Worm (Caenorhabditis elegans): ENCODE data around the gene C56G2.15.

C56G2.15 gene

ce11 chrIII:6352459-6352858 lies 15.2 kb downstream of the C56G2.15 start:
- TF ChIP-seq zag-1 (tag; optimal IDR thresholded peaks at IDR 0.05) = peak; percentile 65
- no peak for TF ChIP-seq ztf-4 (tag; optimal IDR thresholded peaks at IDR 0.05)
- peak; percentile 52 for TF ChIP-seq sma-9 (GFP tag; optimal IDR thresholded peaks at IDR 0.05)
- no peak for TF ChIP-seq sma-9 (tag; optimal IDR thresholded peaks at IDR 0.05)
- peak; percentile 18 for TF ChIP-seq nhr-6 (tag; optimal IDR thresholded peaks at IDR 0.05)
- TF ChIP-seq nhr-25 (tag; optimal IDR thresholded peaks at IDR 0.05) = no peak
- peak; percentile 33 for TF ChIP-seq crh-2 (tag; optimal IDR thresholded peaks at IDR 0.05)
- no peak for TF ChIP-seq ceh-16 (tag; optimal IDR thresholded peaks at IDR 0.05)
- TF ChIP-seq lin-13 (GFP tag; optimal IDR thresholded peaks at IDR 0.05) = no peak
- TF ChIP-seq F13H6.1 (tag; optimal IDR thresholded peaks at IDR 0.05) = peak; percentile 47
- TF ChIP-seq sem-4 (tag; optimal IDR thresholded peaks at IDR 0.05) = peak; percentile 42
- TF ChIP-seq C34F6.9 (tag; optimal IDR thresholded peaks at IDR 0.05) = peak; percentile 66
- TF ChIP-seq gmeb-1 (tag; optimal IDR thresholded peaks at IDR 0.05) = no peak
- TF ChIP-seq unc-55 (GFP tag; optimal IDR thresholded peaks at IDR 0.05) = peak; percentile 34
- peak; percentile 30 for TF ChIP-seq nhr-129 (tag; optimal IDR thresholded peaks at IDR 0.05)
- TF ChIP-seq skn-1 (tag; optimal IDR thresholded peaks at IDR 0.05) = no peak
- TF ChIP-seq lsy-2 (tag; optimal IDR thresholded peaks at IDR 0.05) = peak in 1 of 2 experiments; percentile 43
- peak; percentile 27 for TF ChIP-seq ama-1 (optimal IDR thresholded peaks at IDR 0.05)

DNA sequence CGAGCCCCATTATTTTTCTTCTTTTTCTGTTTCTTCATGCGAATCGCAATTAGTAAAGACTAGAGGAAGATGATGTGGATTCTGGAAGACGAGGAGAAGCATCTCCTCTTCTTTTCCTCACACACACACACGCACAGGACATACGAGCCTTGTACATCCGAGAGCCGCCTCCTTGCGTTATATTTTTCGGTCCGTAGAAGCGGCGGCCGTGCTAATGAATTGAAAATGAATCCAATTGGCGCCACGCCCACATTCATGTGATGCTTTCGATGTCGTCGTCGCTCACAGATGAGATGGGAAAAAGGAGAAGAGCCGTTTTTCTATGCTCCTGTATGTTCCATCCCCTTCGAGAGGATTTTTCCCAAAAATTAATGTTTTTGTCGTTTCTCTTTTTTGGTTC lies 16.3 kb downstream of the C56G2.15 start:
- no peak for TF ChIP-seq mdl-1 (tag; optimal IDR thresholded peaks at IDR 0.05)
- peak; percentile 24 for TF ChIP-seq nhr-129 (tag; optimal IDR thresholded peaks at IDR 0.05)
- no peak for TF ChIP-seq nhr-6 (tag; optimal IDR thresholded peaks at IDR 0.05)
- peak; percentile 58 for TF ChIP-seq zag-1 (tag; optimal IDR thresholded peaks at IDR 0.05)
- TF ChIP-seq unc-55 (GFP tag; optimal IDR thresholded peaks at IDR 0.05) = peak; percentile 12
- TF ChIP-seq nhr-237 (tag; optimal IDR thresholded peaks at IDR 0.05) = no peak
- no peak for TF ChIP-seq dmd-4 (tag; optimal IDR thresholded peaks at IDR 0.05)

- no peak for TF ChIP-seq sem-4 (tag; optimal IDR thresholded peaks at IDR 0.05)
- no peak for TF ChIP-seq mab-5 (tag; optimal IDR thresholded peaks at IDR 0.05)
- no peak for TF ChIP-seq mdl-1 (tag; optimal IDR thresholded peaks at IDR 0.05)
- TF ChIP-seq lsy-2 (tag; optimal IDR thresholded peaks at IDR 0.05) = peak in 1 of 2 experiments; percentile 18
- TF ChIP-seq sma-9 (GFP tag; optimal IDR thresholded peaks at IDR 0.05) = peak; percentile 47
- no peak for TF ChIP-seq sma-9 (tag; optimal IDR thresholded peaks at IDR 0.05)
- TF ChIP-seq nhr-23 (tag; optimal IDR thresholded peaks at IDR 0.05) = no peak
- TF ChIP-seq unc-39 (tag; optimal IDR thresholded peaks at IDR 0.05) = no peak
- TF ChIP-seq ama-1 (optimal IDR thresholded peaks at IDR 0.05) = no peak
- TF ChIP-seq fos-1 (tag; optimal IDR thresholded peaks at IDR 0.05) = no peak
- TF ChIP-seq mbf-1 (tag; optimal IDR thresholded peaks at IDR 0.05) = no peak
- no peak for TF ChIP-seq Y55F3AM.14 (GFP tag; optimal IDR thresholded peaks at IDR 0.05)
Observed at ce11 chrIII:6350424-6350823, 17.3 kb downstream of the C56G2.15 start.

- no peak for TF ChIP-seq lin-13 (GFP tag; optimal IDR thresholded peaks at IDR 0.05)
- TF ChIP-seq mdl-1 (tag; optimal IDR thresholded peaks at IDR 0.05) = peak in 1 of 2 experiments; percentile 75
- TF ChIP-seq R02D3.7 (tag; optimal IDR thresholded peaks at IDR 0.05) = no peak
- no peak for TF ChIP-seq ztf-11 (tag; optimal IDR thresholded peaks at IDR 0.05)
- TF ChIP-seq nhr-6 (tag; optimal IDR thresholded peaks at IDR 0.05) = no peak
- no peak for TF ChIP-seq nhr-77 (tag; optimal IDR thresholded peaks at IDR 0.05)
- TF ChIP-seq zag-1 (tag; optimal IDR thresholded peaks at IDR 0.05) = peak; percentile 35
- TF ChIP-seq Y55F3AM.14 (GFP tag; optimal IDR thresholded peaks at IDR 0.05) = no peak
- no peak for TF ChIP-seq ztf-1 (GFP tag; conservative IDR thresholded peaks at IDR 0.05)
- TF ChIP-seq nhr-11 (tag; optimal IDR thresholded peaks at IDR 0.05) = no peak
- TF ChIP-seq mbf-1 (tag; optimal IDR thresholded peaks at IDR 0.05) = no peak
- TF ChIP-seq ztf-4 (tag; optimal IDR thresholded peaks at IDR 0.05) = no peak
- TF ChIP-seq nhr-237 (tag; optimal IDR thresholded peaks at IDR 0.05) = no peak
- no peak for TF ChIP-seq ceh-82 (tag; optimal IDR thresholded peaks at IDR 0.05)
- TF ChIP-seq sem-4 (tag; optimal IDR thresholded peaks at IDR 0.05) = peak; percentile 55
- no peak for TF ChIP-seq dmd-4 (tag; optimal IDR thresholded peaks at IDR 0.05)
- no peak for TF ChIP-seq elt-3 (tag; optimal IDR thresholded peaks at IDR 0.05)
- TF ChIP-seq unc-55 (GFP tag; optimal IDR thresholded peaks at IDR 0.05) = peak; percentile 6
- no peak for TF ChIP-seq elt-1 (tag; optimal IDR thresholded peaks at IDR 0.05)
- TF ChIP-seq crh-2 (tag; optimal IDR thresholded peaks at IDR 0.05) = peak; percentile 60
- no peak for TF ChIP-seq egl-27 (tag; optimal IDR thresholded peaks at IDR 0.05)
- no peak for TF ChIP-seq aly-2 (tag; optimal IDR thresholded peaks at IDR 0.05)
- TF ChIP-seq nhr-129 (tag; optimal IDR thresholded peaks at IDR 0.05) = peak; percentile 43
- no peak for TF ChIP-seq ceh-16 (tag; optimal IDR thresholded peaks at IDR 0.05)
- no peak for TF ChIP-seq skn-1 (tag; optimal IDR thresholded peaks at IDR 0.05)
- no peak for TF ChIP-seq blmp-1 (tag; optimal IDR thresholded peaks at IDR 0.05; ENCODE audit: insufficient read depth)
- no peak for TF ChIP-seq ZK546.5 (tag; optimal IDR thresholded peaks at IDR 0.05)
- no peak for TF ChIP-seq fos-1 (tag; optimal IDR thresholded peaks at IDR 0.05)
- no peak for TF ChIP-seq nhr-10 (tag; optimal IDR thresholded peaks at IDR 0.05)
- no peak for TF ChIP-seq unc-62 (GFP tag; optimal IDR thresholded peaks at IDR 0.05)
- TF ChIP-seq lin-39 (tag; optimal IDR thresholded peaks at IDR 0.05) = no peak
- TF ChIP-seq gmeb-1 (tag; optimal IDR thresholded peaks at IDR 0.05) = no peak
- no peak for TF ChIP-seq nhr-23 (tag; optimal IDR thresholded peaks at IDR 0.05)
- TF ChIP-seq alr-1 (tag; optimal IDR thresholded peaks at IDR 0.05) = no peak
- TF ChIP-seq peb-1 (tag; optimal IDR thresholded peaks at IDR 0.05) = no peak
- TF ChIP-seq nhr-21 (tag; optimal IDR thresholded peaks at IDR 0.05) = no peak
- no peak for TF ChIP-seq ama-1 (optimal IDR thresholded peaks at IDR 0.05)
- TF ChIP-seq sma-9 (GFP tag; optimal IDR thresholded peaks at IDR 0.05) = peak; percentile 44
- no peak for TF ChIP-seq sma-9 (tag; optimal IDR thresholded peaks at IDR 0.05)
- TF ChIP-seq nhr-25 (tag; optimal IDR thresholded peaks at IDR 0.05) = no peak
Observed at ce11 chrIII:6348578-6348977, 19.1 kb downstream of the C56G2.15 start.
